Fruit fly (Drosophila melanogaster) whole organism, embryonic: Measurements from ENCODE around the gene cyr.

Source experiments
- Aef1 ChIP-seq: fragments of 200-800 bp; sonication (Bioruptor generic); IDR thresholded peaks from 3 replicates; pipeline ENCODE4 v1.3.6; 2022; ENCODE audit warnings: missing biosample characterization, missing genetic modification characterization
- Bdp1 ChIP-seq: fragments of 200-800 bp; sonication (Bioruptor generic); optimal IDR thresholded peaks from 3 replicates; lab custom pipeline; 2016; ENCODE audit warnings: missing biosample characterization, missing genetic modification characterization
- C15 ChIP-seq: fragments of 200-800 bp; sonication (Bioruptor generic); IDR thresholded peaks from 3 replicates; pipeline ENCODE4 v1.3.6; 2022; ENCODE audit warnings: missing biosample characterization, missing genetic modification characterization
- CG10147 ChIP-seq: fragments of 200-800 bp; sonication (Bioruptor generic); optimal IDR thresholded peaks from 2 replicates; lab custom pipeline; 2019; ENCODE audit warnings: missing biosample characterization, mild to moderate bottlenecking, missing genetic modification characterization, moderate library complexity
- CG10654 ChIP-seq: fragments of 200-800 bp; sonication (Bioruptor generic); optimal IDR thresholded peaks from 2 replicates; lab custom pipeline; 2016; ENCODE audit warnings: missing biosample characterization, missing genetic modification characterization
- CG11504 ChIP-seq: fragments of 200-800 bp; sonication (Bioruptor generic); optimal IDR thresholded peaks from 3 replicates; lab custom pipeline; 2019; ENCODE audit warnings: missing biosample characterization, mild to moderate bottlenecking, missing genetic modification characterization, moderate library complexity
- CG15514 ChIP-seq: fragments of 200-800 bp; sonication (Bioruptor generic); optimal IDR thresholded peaks from 3 replicates; lab custom pipeline; 2017; ENCODE audit warnings: missing biosample characterization, missing genetic modification characterization, mild to moderate bottlenecking, moderate library complexity, missing genetic modification reagents
- CG1647 ChIP-seq: fragments of 200-800 bp; sonication (Bioruptor generic); optimal IDR thresholded peaks from 3 replicates; lab custom pipeline; 2016; ENCODE audit warnings: missing biosample characterization, missing genetic modification characterization
- CG17912 ChIP-seq: fragments of 200-800 bp; sonication (Bioruptor generic); optimal IDR thresholded peaks from 2 replicates; lab custom pipeline; 2018; ENCODE audit warnings: missing biosample characterization, mild to moderate bottlenecking, missing genetic modification characterization
- CG18599 ChIP-seq: fragments of 200-800 bp; sonication (Bioruptor generic); optimal IDR thresholded peaks from 3 replicates; lab custom pipeline; 2017; ENCODE audit warnings: missing biosample characterization, missing genetic modification characterization, mild to moderate bottlenecking, moderate library complexity, missing genetic modification reagents
- CG2116 ChIP-seq: fragments of 200-800 bp; sonication (Bioruptor generic); optimal IDR thresholded peaks from 3 replicates; lab custom pipeline; 2018; ENCODE audit warnings: missing biosample characterization, mild to moderate bottlenecking, missing genetic modification characterization
- CG2120 ChIP-seq: fragments of 200-800 bp; sonication (Bioruptor generic); optimal IDR thresholded peaks from 3 replicates; lab custom pipeline; 2016; ENCODE audit warnings: missing biosample characterization, missing genetic modification characterization
- CG3847 ChIP-seq: fragments of 200-800 bp; sonication (Bioruptor generic); IDR thresholded peaks from 2 replicates; pipeline ENCODE4 v1.3.6; 2022; ENCODE audit warnings: missing biosample characterization, missing genetic modification characterization
- CG43689 ChIP-seq: fragments of 200-800 bp; sonication (Bioruptor generic); IDR thresholded peaks from 2 replicates; pipeline ENCODE4 v1.3.6; 2022; ENCODE audit warnings: missing biosample characterization, missing genetic modification characterization
- CG6175 ChIP-seq: fragments of 200-800 bp; sonication (Bioruptor generic); IDR thresholded peaks from 3 replicates; pipeline ENCODE4 v1.3.6; 2022; ENCODE audit warnings: missing biosample characterization, missing genetic modification characterization
- CG6854 ChIP-seq: fragments of 200-800 bp; sonication (Bioruptor generic); optimal IDR thresholded peaks from 3 replicates; lab custom pipeline; 2017; ENCODE audit warnings: missing biosample characterization, mild to moderate bottlenecking, missing genetic modification characterization
- CG7271 ChIP-seq: fragments of 200-800 bp; sonication (Bioruptor generic); optimal IDR thresholded peaks from 2 replicates; lab custom pipeline; 2018; ENCODE audit warnings: missing biosample characterization, mild to moderate bottlenecking, missing genetic modification characterization, moderate library complexity
- CG7556 ChIP-seq: fragments of 200-800 bp; sonication (Bioruptor generic); optimal IDR thresholded peaks from 2 replicates; lab custom pipeline; 2017; ENCODE audit warnings: missing biosample characterization, mild to moderate bottlenecking, missing genetic modification characterization
- CrebB ChIP-seq: fragments of 200-800 bp; sonication (Bioruptor generic); optimal IDR thresholded peaks from 3 replicates; lab custom pipeline; 2018; ENCODE audit warnings: missing biosample characterization, mild to moderate bottlenecking, missing genetic modification characterization
- Eip74EF ChIP-seq, 2 experiments: fragments of 200-800 bp in 1 of 2; fragments of >200 bp in 1 of 2; sonication (Bioruptor generic) in 1 of 2; optimal IDR thresholded peaks; 2 replicates each; lab custom pipeline; 2017 to 2019; ENCODE audit warnings: missing biosample characterization in 2 of 2, missing genetic modification characterization in 2 of 2, mild to moderate bottlenecking in 1 of 2, moderate library complexity in 1 of 2
- Fer1 ChIP-seq: fragments of 200-800 bp; sonication (Bioruptor generic); optimal IDR thresholded peaks from 2 replicates; lab custom pipeline; 2017; ENCODE audit warnings: missing biosample characterization, mild to moderate bottlenecking, missing genetic modification characterization
- Fer2 ChIP-seq: fragments of 200-800 bp; sonication (Bioruptor generic); optimal IDR thresholded peaks from 2 replicates; lab custom pipeline; 2018; ENCODE audit warnings: missing biosample characterization, mild to moderate bottlenecking, missing genetic modification characterization, moderate library complexity
- Fer3 ChIP-seq: fragments of 200-800 bp; sonication (Bioruptor generic); optimal IDR thresholded peaks from 2 replicates; lab custom pipeline; 2018; ENCODE audit warnings: missing biosample characterization, mild to moderate bottlenecking, missing genetic modification characterization, moderate library complexity
- GATAe ChIP-seq: fragments of 200-800 bp; sonication (Bioruptor generic); conservative IDR thresholded peaks from 2 replicates; pipeline ENCODE4 v1.3.6; 2022; ENCODE audit warnings: missing biosample characterization, missing genetic modification characterization
- Hand ChIP-seq: fragments of 200-800 bp; sonication (Bioruptor generic); optimal IDR thresholded peaks from 2 replicates; lab custom pipeline; 2017; ENCODE audit warnings: mild to moderate bottlenecking, missing biosample characterization, missing genetic modification reagents, missing genetic modification characterization
- HmgZ ChIP-seq: fragments of 200-800 bp; sonication (Bioruptor generic); optimal IDR thresholded peaks from 2 replicates; lab custom pipeline; 2018; ENCODE audit warnings: missing biosample characterization, mild to moderate bottlenecking, missing genetic modification characterization
- Hsf ChIP-seq: fragments of 200-800 bp; sonication (Bioruptor generic); optimal IDR thresholded peaks from 3 replicates; lab custom pipeline; 2016; ENCODE audit warnings: missing biosample characterization, missing genetic modification characterization
- Max ChIP-seq: fragments of 200-800 bp; sonication (Bioruptor generic); optimal IDR thresholded peaks from 2 replicates; lab custom pipeline; 2016; ENCODE audit warnings: missing biosample characterization, mild to moderate bottlenecking, missing genetic modification characterization
- Med ChIP-seq: fragments of 200-800 bp; sonication (Bioruptor generic); peaks from one replicate; lab custom pipeline; 2016; ENCODE audit warnings: missing biosample characterization, missing genetic modification characterization, mild to moderate bottlenecking, inconsistent platforms, moderate library complexity
- Neu2 ChIP-seq: fragments of 200-800 bp; sonication (Bioruptor generic); optimal IDR thresholded peaks from 3 replicates; lab custom pipeline; 2016; ENCODE audit warnings: missing biosample characterization, missing genetic modification characterization, borderline replicate concordance
- Oli ChIP-seq: fragments of 200-800 bp; sonication (Bioruptor generic); optimal IDR thresholded peaks from 2 replicates; lab custom pipeline; 2018; ENCODE audit warnings: missing biosample characterization, mild to moderate bottlenecking, missing genetic modification characterization, moderate library complexity
- PHDP ChIP-seq: fragments of 200-800 bp; sonication (Bioruptor generic); optimal IDR thresholded peaks from 3 replicates; lab custom pipeline; 2018; ENCODE audit warnings: missing biosample characterization, mild to moderate bottlenecking, missing genetic modification characterization, moderate library complexity
- TFAM ChIP-seq: fragments of 200-800 bp; sonication (Bioruptor generic); optimal IDR thresholded peaks from 2 replicates; lab custom pipeline; 2017; ENCODE audit warnings: missing biosample characterization, missing genetic modification characterization, inconsistent platforms
- Xbp1 ChIP-seq: fragments of 200-800 bp; sonication (Bioruptor generic); optimal IDR thresholded peaks from 3 replicates; lab custom pipeline; 2016; ENCODE audit warnings: missing biosample characterization, mild to moderate bottlenecking, missing genetic modification characterization
- Xrp1 ChIP-seq: fragments of 200-800 bp; sonication (Bioruptor generic); IDR thresholded peaks from 2 replicates; pipeline ENCODE4 v1.3.6; 2022; ENCODE audit warnings: missing biosample characterization, missing genetic modification characterization
- amos ChIP-seq: fragments of 200-800 bp; sonication (Bioruptor generic); IDR thresholded peaks from 2 replicates; pipeline ENCODE4 v1.3.6; 2022; ENCODE audit warnings: missing biosample characterization, missing genetic modification characterization; ENCODE audit not compliant: partially characterized antibody
- ash1 ChIP-seq: fragments of 200-800 bp; sonication (Bioruptor generic); optimal IDR thresholded peaks from 2 replicates; lab custom pipeline; 2018; ENCODE audit warnings: missing biosample characterization, mild to moderate bottlenecking, missing genetic modification characterization
- cad ChIP-seq: fragments of >200 bp; optimal IDR thresholded peaks from 2 replicates; lab custom pipeline; 2017; ENCODE audit warnings: missing biosample characterization, missing genetic modification characterization
- crp ChIP-seq, 2 experiments: fragments of 200-800 bp; sonication (Bioruptor generic); optimal IDR thresholded peaks; 2 replicates in 1 of 2; 3 replicates in 1 of 2; lab custom pipeline; 2017; ENCODE audit warnings: missing biosample characterization in 2 of 2, missing genetic modification characterization in 2 of 2, mild to moderate bottlenecking in 1 of 2, moderate library complexity in 1 of 2
- gro ChIP-seq: fragments of 200-800 bp; sonication (Bioruptor generic); optimal IDR thresholded peaks from 2 replicates; lab custom pipeline; 2016; ENCODE audit warnings: missing biosample characterization, missing genetic modification characterization
- inv ChIP-seq: fragments of 200-800 bp; sonication (Bioruptor generic); IDR thresholded peaks from 2 replicates; pipeline ENCODE4 v1.3.6; 2022; ENCODE audit warnings: missing biosample characterization, missing genetic modification characterization; ENCODE audit not compliant: partially characterized antibody
- lola ChIP-seq, 3 experiments: fragments of >200 bp in 2 of 3; fragments of 200-800 bp in 1 of 3; sonication (Bioruptor generic) in 1 of 3; optimal IDR thresholded peaks; 2 replicates each; lab custom pipeline; 2017 to 2019; ENCODE audit warnings: missing biosample characterization in 3 of 3, missing genetic modification characterization in 3 of 3, mild to moderate bottlenecking in 1 of 3, moderate library complexity in 1 of 3
- onecut ChIP-seq: fragments of 200-800 bp; sonication (Bioruptor generic); IDR thresholded peaks from 2 replicates; pipeline ENCODE4 v1.3.6; 2022; ENCODE audit warnings: missing biosample characterization, missing genetic modification characterization
- slp2 ChIP-seq: fragments of 200-800 bp; sonication (Bioruptor generic); optimal IDR thresholded peaks from 2 replicates; lab custom pipeline; 2016; ENCODE audit warnings: missing biosample characterization, missing genetic modification characterization
- sug ChIP-seq: fragments of 200-800 bp; optimal IDR thresholded peaks from 2 replicates; lab custom pipeline; 2019; ENCODE audit warnings: missing biosample characterization, mild to moderate bottlenecking, missing genetic modification characterization, moderate library complexity
- tio ChIP-seq: fragments of 200-800 bp; sonication (Bioruptor generic); optimal IDR thresholded peaks from 2 replicates; lab custom pipeline; 2017; ENCODE audit warnings: missing biosample characterization, missing genetic modification characterization, inconsistent platforms
- vvl ChIP-seq: fragments of 200-800 bp; sonication (Bioruptor generic); IDR thresholded peaks from 2 replicates; pipeline ENCODE4 v1.3.6; 2022; ENCODE audit warnings: missing biosample characterization, missing genetic modification characterization

The cyr gene

dm6 chrX:8147649-8148048, 12.1 kb upstream of the cyr start, which contains the start of gene CG15336:
TSS of gene CG15336 (plus strand) at chrX:8147949.
- TF ChIP-seq TFAM (GFP tag; lab: Kevin White, UChicago) (no peak), Hand (no peak), slp2 (GFP tag; lab: Kevin White, UChicago) (no peak), cad (GFP tag; lab: Kevin White, UChicago) (no peak), CG11504 (tag; lab: Kevin White, UChicago) (no peak), Neu2 (GFP tag; lab: Kevin White, UChicago) (no peak), Hsf (GFP tag; lab: Kevin White, UChicago) (no peak), CG6854 (GFP tag; lab: Kevin White, UChicago) (no peak), CG10654 (no peak), CG43689 (GFP tag; lab: Robert Waterston, UW) (no peak), Aef1 (GFP tag; lab: Robert Waterston, UW) (no peak), Oli (tag; lab: Kevin White, UChicago) (no peak), CG7271 (no peak), CG18599 (GFP tag; lab: Kevin White, UChicago) (no peak), CG17912 (GFP tag; lab: Kevin White, UChicago) (no peak), tio (GFP tag; lab: Kevin White, UChicago) (no peak), Fer2 (tag; lab: Kevin White, UChicago) (no peak), C15 (GFP tag; lab: Robert Waterston, UW) (no peak), vvl (GFP tag; lab: Robert Waterston, UW) (no peak)

- TF ChIP-seq CG7556 (GFP tag; lab: Kevin White, UChicago) (peak; percentile 32), CG2116 (GFP tag; lab: Kevin White, UChicago) (peak; percentile 60), Eip74EF (GFP tag; optimal IDR thresholded peaks at IDR 0.05; lab: Kevin White, UChicago) (peak in 1 of 2 experiments; percentile 15), Xbp1 (GFP tag; lab: Kevin White, UChicago) (peak; percentile 18), CrebB (tag; lab: Kevin White, UChicago) (no peak), CG15514 (peak; percentile 96), slp2 (GFP tag; lab: Kevin White, UChicago) (no peak), Fer1 (GFP tag; lab: Kevin White, UChicago) (peak; percentile 54), crp (GFP tag; optimal IDR thresholded peaks at IDR 0.05; lab: Kevin White, UChicago) (peak; percentile 55 to 88), Fer3 (tag; lab: Kevin White, UChicago) (peak; percentile 43), lola (GFP tag; optimal IDR thresholded peaks at IDR 0.05; lab: Kevin White, UChicago) (peak in 1 of 3 experiments; percentile 33), ash1 (GFP tag; lab: Kevin White, UChicago) (no peak), amos (GFP tag; lab: Robert Waterston, UW) (peak; percentile 5; the same call in 1 of the 2 replicates), PHDP (peak; percentile 28), Max (GFP tag; lab: Kevin White, UChicago) (peak; percentile 37), gro (no peak), CG10147 (GFP tag; lab: Kevin White, UChicago) (peak; percentile 39), onecut (peak; percentile 21; the same call in 1 of the 2 replicates), CG6175 (GFP tag; lab: Robert Waterston, UW) (no peak), HmgZ (tag; lab: Kevin White, UChicago) (peak; percentile 70), sug (tag; lab: Kevin White, UChicago) (peak; percentile 48), CG1647 (GFP tag; lab: Kevin White, UChicago) (no peak), Med (GFP tag; lab: Kevin White, UChicago) (peak; percentile 69), CG3847 (GFP tag; lab: Robert Waterston, UW) (0 out of 2 replicates have a peak, but pooled peaks have one; percentile 12), CG2120 (GFP tag; lab: Kevin White, UChicago) (peak; percentile 84), Bdp1 (GFP tag; lab: Kevin White, UChicago) (peak; percentile 1), inv (no peak), GATAe (GFP tag; lab: Robert Waterston, UW) (no peak), Xrp1 (GFP tag; lab: Robert Waterston, UW) (peak; percentile 26; the same call in 1 of the 2 replicates)
Observed at dm6 chrX:8145501-8146157, 10.1 kb upstream of the cyr start, which contains the start of the genes alpha-PheRS and CG2129. TSS of gene alpha-PheRS (minus strand) at chrX:8145602. TSS of gene CG2129 (plus strand) at chrX:8145839.
